Fruit fly (Drosophila melanogaster): ENCODE data around the gene simj.

Gene simj

dm6 chr3L:10674940-10675339 is 10.4 kb downstream of the simj start:
- TF ChIP-seq noc (tag; optimal IDR thresholded peaks at IDR 0.05): no peak

dm6 chr3L:10675635-10676393 is 11.3 kb downstream of the simj start:
- TF ChIP-seq noc (tag; optimal IDR thresholded peaks at IDR 0.05): no peak

DNA sequence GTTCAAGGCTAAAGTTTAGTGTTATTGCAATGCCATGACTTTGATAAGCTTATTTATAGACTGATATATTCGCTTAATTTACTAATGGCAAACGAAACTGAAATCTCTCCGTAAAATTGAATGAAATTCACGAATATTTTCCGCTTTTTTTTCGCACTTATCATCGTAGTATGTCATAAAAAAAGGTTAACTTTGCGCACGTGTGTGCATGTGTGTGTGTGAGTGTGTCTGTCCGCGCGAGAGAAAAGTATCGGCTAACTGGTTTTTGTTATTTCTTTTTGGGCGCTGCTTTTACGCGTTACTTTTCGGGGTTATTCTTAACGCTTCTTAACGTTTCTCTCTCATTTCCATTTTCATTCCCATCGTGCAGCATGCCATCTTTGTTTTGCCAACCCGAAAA is 13.3 kb downstream of the simj start:
- no peak for TF ChIP-seq noc (tag; optimal IDR thresholded peaks at IDR 0.05)

dm6 chr3L:10678545-10679067 is 14.1 kb downstream of the simj start:
- TF ChIP-seq noc (tag; optimal IDR thresholded peaks at IDR 0.05): peak; percentile 93

- peak; percentile 43 for TF ChIP-seq noc (tag; optimal IDR thresholded peaks at IDR 0.05)
Measured at dm6 chr3L:10679711-10680154, 15.2 kb downstream of the simj start.

DNA sequence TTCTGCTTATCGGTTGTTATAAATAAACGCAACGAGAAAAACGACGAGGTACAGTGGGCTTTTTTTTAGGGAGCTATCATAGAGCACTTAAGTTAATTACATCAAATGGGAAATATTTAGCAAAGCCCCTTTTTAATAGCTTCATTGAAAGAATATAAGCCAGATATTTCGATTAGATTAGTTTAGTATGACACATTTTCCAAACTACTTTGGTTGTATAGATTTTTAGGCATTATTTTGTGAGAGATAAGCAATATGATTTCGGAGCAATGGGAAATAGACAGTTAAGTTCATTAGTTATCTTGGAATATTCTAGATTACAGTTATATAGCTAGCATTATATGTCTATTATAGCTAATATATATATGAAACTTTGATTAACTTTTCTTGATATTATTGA is 15.6 kb downstream of the simj start:
- TF ChIP-seq noc (tag; optimal IDR thresholded peaks at IDR 0.05): no peak

DNA sequence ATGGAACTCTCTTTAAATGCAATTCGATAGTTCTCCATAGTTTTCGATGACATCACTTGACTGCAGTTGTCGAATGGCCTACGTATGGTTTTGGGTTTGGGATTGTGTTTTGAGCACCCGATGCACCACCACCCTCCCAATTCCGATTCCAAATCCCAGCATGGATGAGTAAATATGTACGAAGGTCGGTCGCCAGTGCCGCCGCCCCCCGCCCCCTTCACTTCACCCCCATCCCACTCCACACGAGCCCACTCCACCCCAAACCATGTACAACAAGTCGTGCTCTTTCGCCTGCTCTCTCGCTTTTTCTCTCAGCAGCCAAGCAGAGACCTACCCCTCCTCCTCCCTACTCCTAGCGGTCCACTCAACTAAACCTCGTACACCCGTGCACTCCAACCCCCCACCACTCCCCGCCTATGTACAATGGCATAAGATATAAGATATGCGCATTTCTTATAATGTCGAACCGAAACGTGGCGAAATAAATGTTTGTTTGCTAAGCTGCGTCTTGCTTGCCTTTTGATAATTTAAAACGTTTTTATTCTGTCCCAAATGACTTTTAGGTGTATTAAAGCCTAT is 16.3 kb downstream of the simj start:
- TF ChIP-seq noc (tag; optimal IDR thresholded peaks at IDR 0.05): no peak

DNA sequence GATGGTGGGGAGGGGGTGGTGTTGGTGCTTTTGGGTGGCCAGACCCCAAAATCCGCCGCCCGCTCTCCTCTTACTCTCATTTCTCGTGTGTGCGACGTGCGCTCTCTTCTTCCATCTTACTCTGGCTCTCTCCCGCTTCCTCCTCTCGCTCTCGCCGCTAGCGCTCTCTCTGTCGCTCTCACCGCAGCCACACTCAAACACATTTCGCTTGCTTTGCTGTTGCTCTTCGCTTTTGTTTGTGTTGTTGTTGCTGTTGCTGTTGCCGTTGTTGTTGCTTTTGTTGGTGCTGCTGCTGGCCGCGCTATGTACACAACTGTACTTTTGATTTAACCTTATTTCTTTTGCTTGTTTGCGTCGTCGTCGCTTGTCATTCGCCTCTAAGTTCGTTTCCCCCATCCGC is 17.3 kb downstream of the simj start:
- no peak for TF ChIP-seq noc (tag; optimal IDR thresholded peaks at IDR 0.05)

- peak; percentile 98 for TF ChIP-seq noc (tag; optimal IDR thresholded peaks at IDR 0.05)
Measured at dm6 chr3L:10682725-10683367, 18.3 kb downstream of the simj start.

- no peak for TF ChIP-seq noc (tag; optimal IDR thresholded peaks at IDR 0.05)
Measured at dm6 chr3L:10683899-10684340, 19.4 kb downstream of the simj start.

dm6 chr3L:10684492-10684891 is 20.0 kb downstream of the simj start:
- no peak for TF ChIP-seq noc (tag; optimal IDR thresholded peaks at IDR 0.05)

- no peak for TF ChIP-seq noc (tag; optimal IDR thresholded peaks at IDR 0.05)
Measured at dm6 chr3L:10686625-10687024, 22.1 kb downstream of the simj start.

DNA sequence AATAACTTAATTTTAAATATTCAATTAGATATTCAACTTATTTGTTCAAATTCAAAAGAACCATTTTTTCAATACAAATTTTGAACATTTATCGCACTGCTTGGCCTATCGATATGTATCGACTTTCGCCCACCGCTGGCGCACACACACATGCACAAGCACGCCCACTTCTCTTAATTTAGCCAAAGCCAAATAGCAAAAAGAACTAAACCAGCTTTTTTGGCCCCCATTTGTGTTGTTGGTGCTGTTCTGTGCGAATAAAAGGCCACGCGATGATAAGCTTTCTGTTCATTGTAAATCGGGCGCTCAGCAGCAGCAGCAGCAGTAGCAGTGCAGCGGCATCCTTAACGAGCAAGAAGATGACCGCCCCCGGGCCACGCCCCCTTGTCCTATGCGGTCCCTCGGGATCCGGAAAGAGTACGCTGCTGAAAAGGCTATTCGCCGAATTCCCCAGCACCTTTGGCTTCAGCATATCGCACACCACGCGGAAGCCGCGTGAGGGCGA is 26.4 kb downstream of the simj start, which contains the start of gene CG11811:
Gene CG11811, plus strand, starts transcription at position 121 of the 505 bp plus-strand sequence.
- peak; percentile 23 for TF ChIP-seq noc (tag; optimal IDR thresholded peaks at IDR 0.05)

DNA sequence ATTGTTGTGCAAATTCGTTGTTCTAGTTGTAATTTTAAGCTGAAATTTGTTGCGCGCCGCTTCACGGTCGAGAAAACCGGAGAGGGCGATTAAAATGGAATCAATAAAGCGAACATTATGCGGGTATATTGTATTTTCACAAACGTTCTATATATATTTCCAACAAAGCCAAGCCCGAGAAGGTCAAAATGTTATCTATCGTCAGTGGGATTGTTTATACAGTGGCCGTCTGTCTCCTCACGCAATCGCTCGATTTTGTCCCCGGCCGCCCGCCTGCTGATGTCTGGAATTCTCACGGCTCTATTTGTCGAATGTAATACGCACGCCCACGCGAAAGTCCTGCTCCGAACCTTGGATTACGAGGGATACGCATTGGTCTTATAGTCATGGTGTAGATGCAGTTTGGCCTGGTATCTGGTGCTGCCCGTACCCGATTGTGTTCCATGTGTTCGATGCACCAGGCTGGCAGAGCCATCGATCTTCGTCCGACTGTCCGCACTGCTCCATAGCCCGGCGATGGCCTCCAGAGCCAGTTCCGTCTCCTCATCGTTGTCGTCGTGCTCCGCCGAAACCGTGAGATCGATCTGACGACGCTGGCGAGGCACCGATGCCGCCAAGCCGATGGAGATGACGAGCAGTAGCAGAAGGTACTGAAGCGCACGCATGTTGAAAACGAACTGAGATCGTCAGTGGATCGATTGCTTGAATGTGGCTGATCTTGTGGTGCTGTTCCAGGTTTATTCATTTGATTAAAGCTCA is 28.1 kb downstream of the simj start, which contains the start of gene CG33493:
Gene CG33493, minus strand, starts transcription at position 709 of the 759 bp plus-strand sequence.
- TF ChIP-seq noc (tag; optimal IDR thresholded peaks at IDR 0.05): no peak

DNA sequence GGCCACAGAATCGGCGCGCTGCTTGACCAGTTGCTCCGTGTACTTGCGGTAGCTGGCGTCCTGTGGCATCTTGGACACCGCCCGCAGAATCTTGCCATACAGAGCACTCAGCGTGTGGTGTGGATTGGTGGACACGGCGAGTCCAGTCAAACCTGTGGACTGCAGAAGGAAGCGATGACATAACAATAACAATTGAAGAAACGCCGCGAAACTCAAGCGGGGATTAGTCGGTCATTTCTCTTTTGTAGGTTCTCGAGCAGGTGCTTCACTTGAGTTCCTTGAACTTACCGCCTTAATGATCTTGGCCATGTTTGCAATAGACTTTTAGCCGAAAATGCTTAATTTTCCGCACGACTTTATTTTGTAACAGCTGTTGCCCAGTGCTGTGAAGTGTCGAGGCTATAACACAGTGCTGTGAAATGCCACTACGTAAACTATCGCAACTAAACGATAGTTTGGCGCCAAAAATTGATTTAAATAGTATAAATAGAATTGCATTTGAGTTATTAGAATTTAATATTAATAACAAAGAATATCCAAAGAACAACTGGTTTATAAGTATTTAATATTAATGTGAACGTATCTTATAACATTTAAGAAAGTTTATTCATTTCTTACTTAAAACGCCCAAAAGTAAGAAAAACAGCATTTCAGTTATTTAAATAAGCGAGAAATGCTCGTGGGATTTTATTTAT is 29.3 kb downstream of the simj start, which contains the start of gene ND-13B:
Gene ND-13B, minus strand, starts transcription at position 400 of the 695 bp plus-strand sequence.
- no peak for TF ChIP-seq noc (tag; optimal IDR thresholded peaks at IDR 0.05)

Measured in whole organism, larva.